Worm (Caenorhabditis elegans): ENCODE data around the gene sftd-3.

- TF ChIP-seq ama-1 (optimal IDR thresholded peaks at IDR 0.05) (no peak), elt-3 (tag; optimal IDR thresholded peaks at IDR 0.05) (peak in 1 of 6 experiments; percentile 5)
Observed at ce11 chrII:8926451-8926850, 37.5 kb downstream of the sftd-3 start, which contains the start of gene B0457.2.

Measured in whole organism, L1 larva.